Worm (Caenorhabditis elegans): ENCODE results near the gene E02C12.6.

- no peak for TF ChIP-seq unc-62 (GFP tag; optimal IDR thresholded peaks at IDR 0.05)
- TF ChIP-seq pha-4 (tag; optimal IDR thresholded peaks at IDR 0.05), result no peak
- no peak for TF ChIP-seq nhr-12 (tag; optimal IDR thresholded peaks at IDR 0.05)
- no peak for TF ChIP-seq snpc-4 (tag; optimal IDR thresholded peaks at IDR 0.05)
- no peak for TF ChIP-seq unc-39 (tag; optimal IDR thresholded peaks at IDR 0.05)
- no peak for TF ChIP-seq lsy-2 (tag; optimal IDR thresholded peaks at IDR 0.05)
- no peak for TF ChIP-seq nhr-237 (tag; optimal IDR thresholded peaks at IDR 0.05)
- no peak for TF ChIP-seq lin-32 (GFP tag; optimal IDR thresholded peaks at IDR 0.05)
- no peak for TF ChIP-seq nhr-2 (tag; optimal IDR thresholded peaks at IDR 0.05)
- TF ChIP-seq sptf-1 (tag; optimal IDR thresholded peaks at IDR 0.05), result no peak
These were observed 48.0 kb downstream of the E02C12.6 start, which contains the start of gene tag-153 for ce11 chrV:9322886-9323285.

Data from whole organism, mixed stage, embryonic.